Worm (Caenorhabditis elegans) whole organism, L1 larva: ENCODE data around the gene F47E1.1.

Experiments used
- C04F5.9 ChIP-seq: sonication (generic microtip); optimal IDR thresholded peaks from 2 replicates; lab custom pipeline; 2016; ENCODE audit warnings: missing genetic modification characterization, missing compliant biosample characterization
- Y116A8C.19 ChIP-seq: sonication (generic microtip); optimal IDR thresholded peaks from 2 replicates; lab custom pipeline; 2016; ENCODE audit warnings: missing compliant biosample characterization, missing genetic modification characterization, borderline replicate concordance
- ceh-82 ChIP-seq, 3 experiments: fragments of 150-350 bp in 1 of 3; sonication (generic microtip) in 2 of 3; optimal IDR thresholded peaks; 2 replicates each; lab custom pipeline; 2014 to 2017; ENCODE audit warnings: missing biosample characterization in 3 of 3, missing genetic modification characterization in 3 of 3
- ceh-88 ChIP-seq: fragments of 200-800 bp; sonication (Bioruptor generic); IDR thresholded peaks from 2 replicates; pipeline ENCODE4 v1.3.6; 2022; ENCODE audit warnings: missing genetic modification characterization, missing compliant biosample characterization
- ceh-90 ChIP-seq: sonication (generic microtip); optimal IDR thresholded peaks from 2 replicates; lab custom pipeline; 2016; ENCODE audit warnings: missing genetic modification characterization, missing compliant biosample characterization
- ces-1 ChIP-seq: fragments of 150-350 bp; optimal IDR thresholded peaks from 2 replicates; lab custom pipeline; 2014; ENCODE audit warnings: missing biosample characterization, missing genetic modification reagents, missing genetic modification characterization
- dpl-1 ChIP-seq, 3 experiments: fragments of 150-350 bp in 2 of 3; sonication (generic microtip) in 1 of 3; optimal IDR thresholded peaks; 2 replicates each; lab custom pipeline; 2014 to 2017; ENCODE audit warnings: missing biosample characterization in 3 of 3, missing genetic modification characterization in 3 of 3, missing genetic modification reagents in 3 of 3
- dsc-1 ChIP-seq: sonication (generic microtip); optimal IDR thresholded peaks from 2 replicates; lab custom pipeline; 2016; ENCODE audit warnings: mild to moderate bottlenecking, missing genetic modification characterization, missing compliant biosample characterization
- efl-1 ChIP-seq, 4 experiments: fragments of 150-350 bp; optimal IDR thresholded peaks in 3 of 4; peaks in 1 of 4; 1 replicate in 1 of 4; 2 replicates in 3 of 4; lab custom pipeline; 2014; ENCODE audit warnings: missing biosample characterization in 2 of 4, missing genetic modification characterization in 2 of 4, missing genetic modification reagents in 2 of 4
- efl-3 ChIP-seq: fragments of 200-800 bp; sonication (Bioruptor generic); optimal IDR thresholded peaks from 2 replicates; lab custom pipeline; 2018; ENCODE audit warnings: mild to moderate bottlenecking, missing genetic modification characterization, missing compliant biosample characterization
- elt-2 ChIP-seq: sonication (generic microtip); optimal IDR thresholded peaks from 2 replicates; lab custom pipeline; 2016; ENCODE audit warnings: missing genetic modification characterization, mild to moderate bottlenecking, inconsistent platforms, missing compliant biosample characterization, missing genetic modification reagents
- ets-5 ChIP-seq: fragments of 200-800 bp; sonication (Bioruptor generic); IDR thresholded peaks from 2 replicates; pipeline ENCODE4 v1.3.6; 2022; ENCODE audit warnings: missing genetic modification characterization, missing compliant biosample characterization
- hlh-4 ChIP-seq: sonication (generic microtip); optimal IDR thresholded peaks from 2 replicates; lab custom pipeline; 2016; ENCODE audit warnings: mild to moderate bottlenecking, missing genetic modification characterization, missing compliant biosample characterization
- hpl-2 ChIP-seq: fragments of 150-350 bp; optimal IDR thresholded peaks from 2 replicates; lab custom pipeline; 2014; ENCODE audit warnings: missing biosample characterization, missing genetic modification reagents, missing genetic modification characterization
- irx-1 ChIP-seq: sonication (generic microtip); optimal IDR thresholded peaks from 2 replicates; lab custom pipeline; 2016; ENCODE audit warnings: missing genetic modification characterization, missing compliant biosample characterization
- lin-13 ChIP-seq: fragments of 150-350 bp; optimal IDR thresholded peaks from 2 replicates; lab custom pipeline; 2014; ENCODE audit warnings: missing biosample characterization, missing genetic modification reagents, missing genetic modification characterization
- lin-14 ChIP-seq: fragments of 200-800 bp; sonication (Bioruptor generic); optimal IDR thresholded peaks from 2 replicates; lab custom pipeline; 2018; ENCODE audit warnings: mild to moderate bottlenecking, missing genetic modification characterization, moderate library complexity, missing compliant biosample characterization
- lin-15B ChIP-seq: fragments of 150-350 bp; sonication (generic microtip); optimal IDR thresholded peaks from 3 replicates; lab custom pipeline; 2014; ENCODE audit warnings: missing biosample characterization, missing genetic modification characterization
- lin-35 ChIP-seq, 2 experiments: fragments of 150-350 bp; optimal IDR thresholded peaks; 2 replicates each; lab custom pipeline; 2014; ENCODE audit warnings: missing biosample characterization in 2 of 2, missing genetic modification characterization in 2 of 2, missing genetic modification reagents in 2 of 2
- lin-39 ChIP-seq: fragments of 150-350 bp; optimal IDR thresholded peaks from 2 replicates; lab custom pipeline; 2014; ENCODE audit warnings: missing biosample characterization, missing genetic modification reagents, missing genetic modification characterization
- lsy-2 ChIP-seq, 2 experiments: fragments of 150-350 bp; optimal IDR thresholded peaks; 2 replicates each; lab custom pipeline; 2014; ENCODE audit warnings: missing biosample characterization in 2 of 2, missing genetic modification characterization in 2 of 2
- mdl-1 ChIP-seq, 2 experiments: fragments of 150-350 bp; optimal IDR thresholded peaks; 2 replicates each; lab custom pipeline; 2014 to 2017; ENCODE audit warnings: missing biosample characterization in 2 of 2, missing genetic modification characterization in 2 of 2, inconsistent platforms in 1 of 2
- mep-1 ChIP-seq: fragments of 150-350 bp; optimal IDR thresholded peaks from 2 replicates; lab custom pipeline; 2014; ENCODE audit warnings: missing biosample characterization, missing genetic modification characterization
- nhr-19 ChIP-seq: fragments of 200-800 bp; sonication (Bioruptor generic); conservative IDR thresholded peaks from 2 replicates; pipeline ENCODE4 v1.3.6; 2022; ENCODE audit warnings: missing genetic modification characterization, missing compliant biosample characterization
- nhr-20 ChIP-seq: sonication (generic microtip); optimal IDR thresholded peaks from 2 replicates; lab custom pipeline; 2016; ENCODE audit warnings: mild to moderate bottlenecking, missing genetic modification characterization, missing compliant biosample characterization
- nhr-47 ChIP-seq: sonication (generic microtip); optimal IDR thresholded peaks from 2 replicates; lab custom pipeline; 2016; ENCODE audit warnings: mild to moderate bottlenecking, missing genetic modification characterization, moderate library complexity, missing compliant biosample characterization
- nhr-71 ChIP-seq: sonication (generic microtip); optimal IDR thresholded peaks from 2 replicates; lab custom pipeline; 2016; ENCODE audit warnings: mild to moderate bottlenecking, missing genetic modification characterization, moderate library complexity, missing compliant biosample characterization
- nhr-76 ChIP-seq: sonication (generic microtip); optimal IDR thresholded peaks from 2 replicates; lab custom pipeline; 2017; ENCODE audit warnings: missing biosample characterization, missing genetic modification characterization
- nhr-77 ChIP-seq: fragments of 150-350 bp; optimal IDR thresholded peaks from 2 replicates; lab custom pipeline; 2014; ENCODE audit warnings: missing biosample characterization, missing genetic modification characterization
- nhr-84 ChIP-seq: sonication (generic microtip); optimal IDR thresholded peaks from 2 replicates; lab custom pipeline; 2017; ENCODE audit warnings: missing biosample characterization, missing genetic modification characterization
- nhr-85 ChIP-seq: sonication (generic microtip); peaks from one replicate; lab custom pipeline; 2016; ENCODE audit warnings: missing genetic modification characterization, inconsistent platforms, missing compliant biosample characterization
- nhr-90 ChIP-seq: sonication (generic microtip); optimal IDR thresholded peaks from 2 replicates; lab custom pipeline; 2016; ENCODE audit warnings: mild to moderate bottlenecking, missing genetic modification characterization, missing compliant biosample characterization; ENCODE audit not compliant: poor library complexity
- pag-3 ChIP-seq: sonication (generic microtip); optimal IDR thresholded peaks from 2 replicates; lab custom pipeline; 2017; ENCODE audit warnings: missing genetic modification characterization, mild to moderate bottlenecking, missing compliant biosample characterization, antibody characterized with exemption, borderline replicate concordance; ENCODE audit not compliant: insufficient read depth
- pax-3 ChIP-seq: fragments of 200-800 bp; sonication (Bioruptor generic); optimal IDR thresholded peaks from 2 replicates; lab custom pipeline; 2018; ENCODE audit warnings: mild to moderate bottlenecking, missing genetic modification characterization, moderate library complexity, missing compliant biosample characterization
- rnt-1 ChIP-seq: sonication (generic microtip); optimal IDR thresholded peaks from 2 replicates; lab custom pipeline; 2016; ENCODE audit warnings: mild to moderate bottlenecking, missing genetic modification characterization, moderate library complexity, missing compliant biosample characterization
- skn-1 ChIP-seq: fragments of 150-350 bp; optimal IDR thresholded peaks from 2 replicates; lab custom pipeline; 2014; ENCODE audit warnings: missing biosample characterization, missing genetic modification characterization
- snu-23 ChIP-seq: sonication (generic microtip); optimal IDR thresholded peaks from 2 replicates; lab custom pipeline; 2016; ENCODE audit warnings: missing genetic modification characterization, missing compliant biosample characterization
- sup-37 ChIP-seq: fragments of 200-800 bp; sonication (Bioruptor generic); optimal IDR thresholded peaks from 2 replicates; lab custom pipeline; 2018; ENCODE audit warnings: mild to moderate bottlenecking, missing genetic modification characterization, missing compliant biosample characterization
- swsn-7 ChIP-seq: sonication (generic microtip); optimal IDR thresholded peaks from 2 replicates; lab custom pipeline; 2016; ENCODE audit warnings: missing genetic modification characterization, missing compliant biosample characterization
- unc-86 ChIP-seq: sonication (generic microtip); optimal IDR thresholded peaks from 2 replicates; lab custom pipeline; 2016; ENCODE audit warnings: missing genetic modification characterization, missing compliant biosample characterization
- unc-98 ChIP-seq: fragments of 200-800 bp; sonication (Bioruptor generic); IDR thresholded peaks from 2 replicates; pipeline ENCODE4 v1.3.6; 2022; ENCODE audit warnings: missing genetic modification characterization, missing compliant biosample characterization
- vab-15 ChIP-seq: sonication (generic microtip); optimal IDR thresholded peaks from 2 replicates; lab custom pipeline; 2017; ENCODE audit warnings: missing genotype, mild to moderate bottlenecking, missing genetic modification characterization, missing compliant biosample characterization
- xbp-1 ChIP-seq: sonication (generic microtip); optimal IDR thresholded peaks from 2 replicates; lab custom pipeline; 2016; ENCODE audit warnings: missing genetic modification characterization, missing compliant biosample characterization

F47E1.1 gene

ce11 chrX:9068075-9068474, 8.9 kb upstream of the F47E1.1 start (continued):
- TF ChIP-seq efl-3 (GFP tag; lab: Kevin White, UChicago) (no peak), nhr-85 (peak; percentile 67)

ce11 chrX:9069070-9069469, 7.9 kb upstream of the F47E1.1 start:
- TF ChIP-seq elt-2 (tag; lab: Kevin White, UChicago) (no peak), ceh-90 (tag; lab: Kevin White, UChicago) (no peak), nhr-77 (no peak), hlh-4 (no peak), mep-1 (tag; lab: Kevin White, UChicago) (no peak), irx-1 (no peak), lin-39 (tag; lab: Kevin White, UChicago) (peak; percentile 41), C04F5.9 (no peak), nhr-71 (tag; lab: Kevin White, UChicago) (peak; percentile 59), lsy-2 (tag; optimal IDR thresholded peaks at IDR 0.05; lab: Kevin White, UChicago) (no peak), nhr-19 (GFP tag; lab: Robert Waterston, UW) (0 out of 2 replicates have a peak, but pooled peaks have one; percentile 11), swsn-7 (tag; lab: Kevin White, UChicago) (no peak), Y116A8C.19 (tag; lab: Kevin White, UChicago) (no peak), snu-23 (GFP tag; lab: Kevin White, UChicago) (peak; percentile 10), lin-35 (GFP tag; optimal IDR thresholded peaks at IDR 0.05; lab: Kevin White, UChicago) (no peak), sup-37 (GFP tag; lab: Kevin White, UChicago) (no peak), nhr-20 (tag; lab: Kevin White, UChicago) (no peak), vab-15 (tag; lab: Kevin White, UChicago) (no peak), rnt-1 (tag; lab: Kevin White, UChicago) (peak; percentile 78), ces-1 (GFP tag; lab: Kevin White, UChicago) (no peak), ceh-88 (GFP tag; lab: Robert Waterston, UW) (no peak), dpl-1 (GFP tag; optimal IDR thresholded peaks at IDR 0.05; lab: Kevin White, UChicago) (peak in 1 of 3 experiments; percentile 13), efl-1 (optimal IDR thresholded peaks at IDR 0.05; lab: Kevin White, UChicago) (peak in 1 of 2 experiments; percentile 21), efl-1 (GFP tag; optimal IDR thresholded peaks at IDR 0.05 in 1 of 2; lab: Kevin White, UChicago) (no peak), lin-14 (peak; percentile 63), skn-1 (tag; lab: Kevin White, UChicago) (no peak), pag-3 (tag; lab: Kevin White, UChicago) (peak; percentile 56)

ce11 chrX:9074497-9074896, 2.5 kb upstream of the F47E1.1 start:
- TF ChIP-seq elt-2 (tag; lab: Kevin White, UChicago) (no peak), efl-1 (optimal IDR thresholded peaks at IDR 0.05; lab: Kevin White, UChicago) (no peak), efl-1 (GFP tag; optimal IDR thresholded peaks at IDR 0.05 in 1 of 2; lab: Kevin White, UChicago) (peak in 1 of 2 experiments; percentile 28)

- TF ChIP-seq rnt-1 (tag; lab: Kevin White, UChicago) (peak; percentile 45), ceh-82 (tag; optimal IDR thresholded peaks at IDR 0.05; lab: Kevin White, UChicago) (peak; percentile 22 to 44 (median 37)), unc-98 (GFP tag; lab: Robert Waterston, UW) (no peak), nhr-20 (tag; lab: Kevin White, UChicago) (peak; percentile 24), lin-13 (GFP tag; lab: Kevin White, UChicago) (no peak), pax-3 (tag; lab: Kevin White, UChicago) (no peak), lin-14 (no peak), swsn-7 (tag; lab: Kevin White, UChicago) (peak; percentile 44), hpl-2 (GFP tag; lab: Kevin White, UChicago) (no peak), pag-3 (tag; lab: Kevin White, UChicago) (no peak), mdl-1 (tag; optimal IDR thresholded peaks at IDR 0.05; lab: Kevin White, UChicago) (no peak), nhr-85 (peak; percentile 26), nhr-71 (tag; lab: Kevin White, UChicago) (peak; percentile 38), nhr-19 (GFP tag; lab: Robert Waterston, UW) (peak; percentile 49; the same call in 1 of the 2 replicates), sup-37 (GFP tag; lab: Kevin White, UChicago) (no peak), nhr-84 (tag; lab: Kevin White, UChicago) (no peak), nhr-90 (tag; lab: Kevin White, UChicago) (peak; percentile 26), efl-1 (optimal IDR thresholded peaks at IDR 0.05; lab: Kevin White, UChicago) (no peak), efl-1 (GFP tag; optimal IDR thresholded peaks at IDR 0.05 in 1 of 2; lab: Kevin White, UChicago) (peak in 1 of 2 experiments; percentile 20), unc-86 (tag; lab: Kevin White, UChicago) (peak; percentile 2), nhr-47 (tag; lab: Kevin White, UChicago) (peak; percentile 61), snu-23 (GFP tag; lab: Kevin White, UChicago) (peak; percentile 57), lin-15B (tag; lab: Kevin White, UChicago) (no peak), dsc-1 (tag; lab: Kevin White, UChicago) (peak; percentile 30), nhr-76 (tag; lab: Kevin White, UChicago) (no peak), ets-5 (GFP tag; lab: Robert Waterston, UW) (no peak), xbp-1 (tag; lab: Kevin White, UChicago) (peak; percentile 45), lsy-2 (tag; optimal IDR thresholded peaks at IDR 0.05; lab: Kevin White, UChicago) (peak in 1 of 2 experiments; percentile 4)
Observed at ce11 chrX:9078149-9078548, 1.2 kb downstream of the F47E1.1 start.
